Worm (Caenorhabditis elegans) whole organism, early embryonic: Measurements from ENCODE around the gene memi-1.
"Not testable (repeated sequence)": the region's sequence is repeated elsewhere in the genome, so short reads cannot be mapped to it uniquely, and the experiment has no call there.

Source experiments
- B0310.2 ChIP-seq: sonication (generic microtip); optimal IDR thresholded peaks from 2 replicates; lab custom pipeline; 2016; ENCODE audit warnings: mild to moderate bottlenecking, missing genetic modification characterization, missing compliant biosample characterization
- F13C5.2 ChIP-seq: sonication (generic microtip); optimal IDR thresholded peaks from 2 replicates; lab custom pipeline; 2017; ENCODE audit warnings: mild to moderate bottlenecking, missing genetic modification characterization, inconsistent platforms, missing compliant biosample characterization
- aly-1 ChIP-seq: sonication (generic microtip); optimal IDR thresholded peaks from 2 replicates; lab custom pipeline; 2016; ENCODE audit warnings: missing genetic modification characterization, missing compliant biosample characterization
- ama-1 ChIP-seq: fragments of 150-350 bp; optimal IDR thresholded peaks from 2 replicates; lab custom pipeline; 2014
- ceh-13 ChIP-seq: fragments of 200-800 bp; sonication (Bioruptor generic); optimal IDR thresholded peaks from 2 replicates; lab custom pipeline; 2018; ENCODE audit warnings: mild to moderate bottlenecking, missing genetic modification characterization, missing compliant biosample characterization
- ceh-36 ChIP-seq: sonication (generic microtip); optimal IDR thresholded peaks from 2 replicates; lab custom pipeline; 2016; ENCODE audit warnings: missing genetic modification characterization, inconsistent platforms, missing compliant biosample characterization
- ets-7 ChIP-seq: sonication (generic microtip); optimal IDR thresholded peaks from 2 replicates; lab custom pipeline; 2016; ENCODE audit warnings: missing genotype, missing genetic modification characterization, missing compliant biosample characterization
- flt-1 ChIP-seq: fragments of 200-800 bp; sonication (Bioruptor generic); IDR thresholded peaks from 2 replicates; pipeline ENCODE4 v1.3.6; 2022; ENCODE audit warnings: missing genetic modification characterization, missing compliant biosample characterization
- hmbx-1 ChIP-seq: sonication (generic microtip); optimal IDR thresholded peaks from 2 replicates; lab custom pipeline; 2016; ENCODE audit warnings: mild to moderate bottlenecking, missing genetic modification characterization, missing compliant biosample characterization
- hmg-4 ChIP-seq: fragments of 200-800 bp; sonication (Bioruptor generic); optimal IDR thresholded peaks from 2 replicates; lab custom pipeline; 2018; ENCODE audit warnings: mild to moderate bottlenecking, missing genetic modification characterization, missing compliant biosample characterization
- hnd-1 ChIP-seq: sonication (generic microtip); optimal IDR thresholded peaks from 2 replicates; lab custom pipeline; 2016; ENCODE audit warnings: missing genetic modification characterization, missing compliant biosample characterization
- pes-1 ChIP-seq: fragments of 200-800 bp; sonication (Bioruptor generic); IDR thresholded peaks from 2 replicates; pipeline ENCODE4 v1.3.6; 2022; ENCODE audit warnings: missing genetic modification reagents, missing genetic modification characterization, missing compliant biosample characterization
- scrt-1 ChIP-seq: fragments of 200-800 bp; sonication (Bioruptor generic); IDR thresholded peaks from 2 replicates; pipeline ENCODE4 v1.3.6; 2022; ENCODE audit warnings: missing genetic modification characterization, missing compliant biosample characterization
- sea-1 ChIP-seq: fragments of 200-800 bp; sonication (Bioruptor generic); conservative IDR thresholded peaks from 2 replicates; pipeline ENCODE4 v1.3.6; 2022; ENCODE audit warnings: missing genetic modification characterization, missing compliant biosample characterization
- tbx-11 ChIP-seq: fragments of 200-800 bp; sonication (Bioruptor generic); IDR thresholded peaks from 2 replicates; pipeline ENCODE4 v1.3.6; 2022; ENCODE audit warnings: missing genetic modification characterization, missing compliant biosample characterization
- tbx-37 ChIP-seq: fragments of 200-800 bp; sonication (Bioruptor generic); conservative IDR thresholded peaks from 2 replicates; pipeline ENCODE4 v1.3.6; 2022; ENCODE audit warnings: missing genetic modification reagents, missing genetic modification characterization, missing compliant biosample characterization
- tra-4 ChIP-seq: sonication (generic microtip); optimal IDR thresholded peaks from 2 replicates; lab custom pipeline; 2017; ENCODE audit warnings: missing genetic modification characterization, missing compliant biosample characterization

The memi-1 gene

ce11 chrIV:4725478-4725920 lies 34.7 kb downstream of the memi-1 start:
- TF ChIP-seq pes-1 = peak; percentile 72
- peak; percentile 67; the same call in 1 of the 2 replicates for TF ChIP-seq tbx-37
- TF ChIP-seq scrt-1 (GFP tag; lab: Robert Waterston, UW) = peak; percentile 74
- TF ChIP-seq flt-1 (GFP tag; lab: Robert Waterston, UW) = 0 out of 2 replicates have a peak, but pooled peaks have one; percentile 38
- TF ChIP-seq sea-1 = 0 out of 2 replicates have a peak, but pooled peaks have one; percentile 50

ce11 chrIV:4724562-4724961 lies 35.7 kb downstream of the memi-1 start, which contains the start of gene K08F11.1:
K08F11.1 (plus strand) TSS chrIV:4724862.
- TF ChIP-seq F13C5.2 (no peak), ama-1 (no peak), scrt-1 (GFP tag; lab: Robert Waterston, UW) (no peak), pes-1 (no peak), hnd-1 (tag; lab: Kevin White, UChicago) (no peak), tra-4 (tag; lab: Kevin White, UChicago) (no peak), ets-7 (tag; lab: Kevin White, UChicago) (no peak), flt-1 (GFP tag; lab: Robert Waterston, UW) (no peak), tbx-11 (GFP tag; lab: Robert Waterston, UW) (no peak), hmbx-1 (tag; lab: Kevin White, UChicago) (no peak), hmg-4 (GFP tag; lab: Kevin White, UChicago) (no peak), ceh-36 (tag; lab: Kevin White, UChicago) (no peak), aly-1 (tag; lab: Kevin White, UChicago) (no peak), B0310.2 (tag; lab: Kevin White, UChicago) (no peak), tbx-37 (no peak), sea-1 (no peak), ceh-13 (GFP tag; lab: Kevin White, UChicago) (no peak)

ce11 chrIV:4723687-4724086 lies 36.5 kb downstream of the memi-1 start:
- no peak for TF ChIP-seq ceh-13 (GFP tag; lab: Kevin White, UChicago)
- no peak for TF ChIP-seq ceh-36 (tag; lab: Kevin White, UChicago)
- no peak for TF ChIP-seq tbx-11 (GFP tag; lab: Robert Waterston, UW)
- no peak for TF ChIP-seq aly-1 (tag; lab: Kevin White, UChicago)
- no peak for TF ChIP-seq ets-7 (tag; lab: Kevin White, UChicago)

- TF ChIP-seq pes-1 = peak; percentile 22; the same call in 1 of the 2 replicates
Measured at ce11 chrIV:4720522-4720921, 39.7 kb downstream of the memi-1 start.

- not testable (repeated sequence) for TF ChIP-seq tbx-37; ceh-36 (tag; lab: Kevin White, UChicago); B0310.2 (tag; lab: Kevin White, UChicago)
Measured at ce11 chrIV:4715785-4716184, 44.4 kb downstream of the memi-1 start, which contains the start of gene miro-1. miro-1 (minus strand) TSS chrIV:4715807.

- TF ChIP-seq tbx-37 (peak; percentile 68), ceh-36 (tag; lab: Kevin White, UChicago) (peak; percentile 23), pes-1 (peak; percentile 61; the same call in 1 of the 2 replicates), tbx-11 (GFP tag; lab: Robert Waterston, UW) (no peak), ama-1 (peak; percentile 65), sea-1 (no peak), scrt-1 (GFP tag; lab: Robert Waterston, UW) (no peak), aly-1 (tag; lab: Kevin White, UChicago) (no peak), hnd-1 (tag; lab: Kevin White, UChicago) (no peak)
Measured at ce11 chrIV:4712376-4712775, 47.9 kb downstream of the memi-1 start, which contains the start of gene yars-2. yars-2 (minus strand) TSS chrIV:4712624.

ce11 chrIV:4710459-4710858 lies 49.8 kb downstream of the memi-1 start, which contains the start of gene cif-1:
cif-1 (minus strand) TSS chrIV:4710755.
- TF ChIP-seq scrt-1 (GFP tag; lab: Robert Waterston, UW) = no peak
